Fruit fly (Drosophila melanogaster) whole organism, wandering third instar larva: ENCODE measurements around the gene Pfas.
A peak's percentile ranks its signal among the peaks of the same experiment; 100 is the strongest.

Experiments used
- HLH106 ChIP-seq: fragments of 200-800 bp; optimal IDR thresholded peaks from 3 replicates; lab custom pipeline; 2019; ENCODE audit warnings: missing biosample characterization, mild to moderate bottlenecking, missing genetic modification characterization, moderate library complexity
- Hr83 ChIP-seq: fragments of 200-300 bp; sonication (Bioruptor generic); optimal IDR thresholded peaks from 2 replicates; lab custom pipeline; 2016; ENCODE audit warnings: missing biosample characterization, mild to moderate bottlenecking, missing genetic modification characterization, moderate library complexity; ENCODE audit not compliant: poor library complexity, severe bottlenecking
- br ChIP-seq: fragments of 200-800 bp; sonication (Bioruptor generic); optimal IDR thresholded peaks from 2 replicates; lab custom pipeline; 2016; ENCODE audit warnings: missing biosample characterization, missing genetic modification characterization
- dl ChIP-seq, 2 experiments: fragments of 175-275, 200-275 bp in 1 of 2; fragments of 200-275 bp in 1 of 2; sonication (Bioruptor generic); optimal IDR thresholded peaks; lab custom pipeline; 2018; ENCODE audit warnings: mild to moderate bottlenecking in 2 of 2, missing biosample characterization in 2 of 2, missing genetic modification characterization in 2 of 2, moderate library complexity in 2 of 2; ENCODE audit not compliant: partially characterized antibody in 2 of 2, insufficient read depth in 1 of 2
- pan ChIP-seq: fragments of >200 bp; optimal IDR thresholded peaks from 2 replicates; lab custom pipeline; 2017
- usp ChIP-seq: fragments of >200 bp; optimal IDR thresholded peaks from 2 replicates; lab custom pipeline; 2017; ENCODE audit warnings: missing biosample characterization, missing genetic modification characterization

dm6 chr2L:6065823-6066222, 20.0 kb upstream of the Pfas start, which contains the start of the genes Fbw5 and CG9147:
- peak; percentile 98 for TF ChIP-seq Hr83 (GFP tag; lab: Kevin White, UChicago)
- peak; percentile 100 for TF ChIP-seq HLH106
- TF ChIP-seq usp (GFP tag; lab: Kevin White, UChicago): no peak
- no peak for TF ChIP-seq pan
- TF ChIP-seq br: peak; percentile 100
- no peak for TF ChIP-seq dl (GFP tag; optimal IDR thresholded peaks at IDR 0.05; lab: Kevin White, UChicago; ENCODE audit: insufficient read depth in 1 of 2, partially characterized antibody in 2 of 2)
